Worm (Caenorhabditis elegans): ENCODE data around the gene K11H12.4.

DNA sequence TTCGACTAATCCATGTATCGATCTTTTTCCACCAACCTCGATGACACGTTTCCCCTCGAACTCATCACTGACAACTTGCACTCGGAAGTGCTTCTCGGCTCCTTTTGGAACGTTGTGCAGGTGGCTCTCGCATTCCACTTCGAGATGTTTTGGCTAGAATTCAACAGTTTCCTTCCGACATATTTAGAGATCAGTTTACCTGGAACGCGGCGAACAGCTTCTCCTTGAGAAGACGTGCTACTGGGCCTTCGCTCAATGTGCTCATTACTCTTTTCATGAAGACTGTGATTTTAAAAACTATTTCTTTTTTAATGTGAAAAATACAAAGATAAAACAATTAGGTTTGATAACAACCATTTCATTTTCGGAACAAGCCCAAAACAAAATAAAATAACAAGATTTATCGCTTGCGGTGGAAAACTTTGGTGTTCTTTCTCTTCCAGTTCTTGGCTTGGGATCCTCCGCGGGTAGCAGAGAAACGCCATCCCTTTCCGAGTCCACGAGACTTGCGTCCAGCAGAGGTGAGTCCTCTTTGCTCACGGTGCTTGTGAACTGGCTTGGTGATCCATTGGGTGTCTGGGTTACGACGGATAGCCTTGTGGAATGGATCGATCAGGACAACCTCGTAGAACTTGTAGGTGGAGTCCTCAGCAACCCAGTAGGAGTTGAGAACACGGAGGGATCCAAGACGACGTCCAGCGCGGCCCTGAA, 22.4 kb downstream of the K11H12.4 start, which contains the start of gene K11H12.1:
- TF ChIP-seq ztf-4 (tag; optimal IDR thresholded peaks at IDR 0.05) (no peak), nhr-77 (tag; optimal IDR thresholded peaks at IDR 0.05) (no peak), lin-39 (tag; optimal IDR thresholded peaks at IDR 0.05) (no peak), elt-2 (tag; optimal IDR thresholded peaks at IDR 0.05) (no peak), fos-1 (tag; optimal IDR thresholded peaks at IDR 0.05) (no peak), rnt-1 (tag; optimal IDR thresholded peaks at IDR 0.05) (no peak), egl-27 (tag; optimal IDR thresholded peaks at IDR 0.05) (no peak), jun-1 (tag; optimal IDR thresholded peaks at IDR 0.05) (no peak), ztf-11 (tag; optimal IDR thresholded peaks at IDR 0.05) (no peak), ceh-82 (tag; optimal IDR thresholded peaks at IDR 0.05) (no peak), unc-98 (GFP tag; IDR thresholded peaks at IDR 0.05) (no peak), swsn-7 (tag; optimal IDR thresholded peaks at IDR 0.05) (no peak), C04F5.9 (tag; optimal IDR thresholded peaks at IDR 0.05) (no peak)
